Worm (Caenorhabditis elegans) whole organism, dauer: ENCODE measurements around the gene fbxa-27.

Experiments
- unc-62 ChIP-seq: sonication (generic microtip); optimal IDR thresholded peaks from 2 replicates; lab custom pipeline; 2017; ENCODE audit warnings: missing biosample characterization, missing genetic modification reagents, missing genetic modification characterization

Gene fbxa-27

ce11 chrIII:1383483-1383882 is 40.7 kb downstream of the fbxa-27 start:
- TF ChIP-seq unc-62 (GFP tag; lab: Kevin White, UChicago) = no peak

DNA sequence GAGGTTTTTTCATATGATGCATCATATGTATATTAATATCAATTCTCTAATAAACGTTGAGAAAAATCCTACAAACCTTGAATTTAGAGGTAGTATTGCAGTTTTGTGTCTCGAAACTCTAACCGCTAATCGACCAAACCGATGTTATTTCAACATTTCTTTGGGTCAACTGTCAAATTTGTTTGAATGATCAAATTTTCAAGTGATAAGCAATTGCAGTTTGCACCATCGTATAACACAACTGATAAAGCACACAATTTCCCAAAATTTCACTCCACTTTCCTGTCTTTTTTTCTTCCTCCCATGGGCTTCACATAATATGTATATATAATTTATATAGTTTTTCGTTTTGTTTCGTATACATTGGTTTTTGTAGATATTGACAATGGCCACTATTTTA is 41.3 kb downstream of the fbxa-27 start, which contains the start of the genes fbxa-138 and Y82E9BR.5:
fbxa-138 (minus strand) TSS at position 161 of the 400 bp plus-strand sequence.
Y82E9BR.5 (plus strand) TSS at position 279 of the 400 bp plus-strand sequence.
- TF ChIP-seq unc-62 (GFP tag; lab: Kevin White, UChicago) = no peak

DNA sequence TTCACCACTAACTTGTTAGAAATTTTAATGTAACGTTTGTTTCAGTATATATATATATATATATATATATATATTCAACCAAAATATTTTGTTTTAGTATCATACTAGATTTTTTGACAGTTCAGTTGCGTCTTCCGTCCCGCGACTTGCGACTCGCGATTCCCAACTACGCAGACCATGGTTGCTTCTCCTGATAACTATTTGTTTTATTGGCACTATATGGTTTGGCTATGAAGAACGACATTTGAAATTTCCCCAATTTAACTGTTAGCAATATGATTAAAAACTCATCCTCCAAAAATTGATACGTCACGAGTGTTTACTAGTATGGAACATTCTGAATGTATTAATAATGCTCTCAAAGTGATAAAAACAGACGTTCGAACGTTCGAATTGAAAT is 41.9 kb downstream of the fbxa-27 start:
- no peak for TF ChIP-seq unc-62 (GFP tag; lab: Kevin White, UChicago)

DNA sequence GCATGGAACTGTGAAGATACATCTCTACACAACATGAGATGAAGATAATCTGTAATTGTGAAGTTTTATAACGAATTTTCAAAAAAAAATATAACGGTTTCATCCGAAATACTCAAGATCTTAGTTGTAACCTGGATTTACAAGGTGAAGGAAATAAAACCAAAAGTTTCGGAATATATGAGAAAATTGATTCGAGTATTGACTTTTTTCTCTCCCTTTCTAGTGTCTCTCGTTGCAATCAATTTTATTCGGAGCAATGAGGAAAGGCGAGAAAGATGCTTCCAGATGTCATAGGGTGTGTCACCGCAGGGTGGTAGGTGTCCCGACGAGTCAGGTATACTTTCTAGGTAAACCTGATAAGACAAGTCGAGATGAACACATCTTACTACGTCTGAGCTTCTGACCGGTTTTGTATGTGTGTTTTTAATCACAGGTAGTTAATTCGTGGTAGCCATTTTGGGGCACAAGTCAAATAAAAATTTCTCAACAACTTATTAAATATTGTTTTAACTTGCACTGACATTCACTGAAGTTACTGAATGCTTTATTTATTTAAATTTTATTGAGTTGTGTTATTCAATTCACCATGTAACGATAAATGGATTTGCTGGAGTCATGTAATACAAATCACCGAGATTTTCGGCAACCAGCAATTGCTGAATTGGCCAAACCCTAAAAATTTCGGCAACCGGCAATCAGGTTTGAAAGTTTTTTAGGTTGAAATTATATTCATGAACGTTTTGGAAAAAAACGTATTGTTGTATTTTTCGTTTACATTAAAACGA is 45.7 kb downstream of the fbxa-27 start, which contains the start of gene pals-20:
pals-20 (minus strand) TSS at position 51 of the 785 bp plus-strand sequence.
- TF ChIP-seq unc-62 (GFP tag; lab: Kevin White, UChicago) = no peak

DNA sequence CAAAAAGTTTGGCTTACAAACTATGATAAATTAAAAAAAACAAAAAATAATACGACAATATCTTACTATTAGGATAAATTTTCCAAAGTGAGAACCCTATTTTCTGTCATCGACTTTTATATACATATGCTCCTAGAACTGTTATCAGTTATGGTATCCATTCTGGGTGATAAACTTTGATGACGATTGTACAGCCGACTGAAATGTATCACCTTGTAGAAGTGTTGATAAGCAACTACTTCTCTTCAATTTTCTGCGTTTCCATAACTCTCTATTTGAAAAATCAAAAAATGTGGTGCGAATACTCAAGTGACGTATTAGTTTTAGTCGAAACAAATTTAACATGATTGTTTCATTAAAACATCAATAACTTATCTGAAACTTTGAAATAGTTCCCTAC is 47.2 kb downstream of the fbxa-27 start:
- TF ChIP-seq unc-62 (GFP tag; lab: Kevin White, UChicago) = no peak

DNA sequence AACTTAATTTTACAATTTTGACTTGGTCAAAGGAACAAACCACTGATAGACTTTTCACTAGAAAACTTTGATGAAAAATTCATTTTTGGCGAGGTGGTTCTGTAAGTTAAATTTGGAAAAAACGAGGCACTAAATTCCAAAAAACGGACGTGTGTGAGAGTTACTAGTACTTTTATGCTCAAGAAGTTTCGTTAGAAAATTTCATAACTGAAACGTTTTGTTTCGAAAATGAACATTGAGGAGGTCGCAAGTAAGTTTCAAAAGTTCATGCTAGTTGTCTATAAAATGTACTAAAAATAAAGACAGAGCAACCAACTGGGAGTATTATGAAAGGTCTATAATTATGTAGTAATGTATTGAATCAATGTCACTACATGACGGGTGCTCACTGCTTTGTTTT is 49.0 kb downstream of the fbxa-27 start, which contains the start of gene pals-17:
pals-17 (minus strand) TSS at position 101 of the 400 bp plus-strand sequence.
- no peak for TF ChIP-seq unc-62 (GFP tag; lab: Kevin White, UChicago)

DNA sequence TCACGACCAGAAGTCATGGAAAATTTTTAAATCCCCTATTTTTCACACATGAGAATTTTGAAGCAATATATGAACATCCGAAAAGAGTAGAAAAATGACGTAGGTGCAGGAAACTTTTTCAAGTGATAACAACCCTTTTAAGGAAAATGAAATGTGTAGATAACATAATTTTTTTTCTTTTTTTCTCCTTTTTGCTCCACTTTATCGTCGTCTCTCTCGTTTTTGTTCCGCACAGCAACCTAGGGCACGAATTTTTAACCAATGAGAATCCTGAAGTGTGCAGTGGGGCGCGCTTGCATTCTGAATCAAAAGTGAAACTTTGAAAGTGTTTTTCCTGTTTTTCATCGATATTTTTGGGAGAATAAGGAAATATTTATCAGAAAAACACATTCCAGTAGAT is 50.0 kb downstream of the fbxa-27 start:
- TF ChIP-seq unc-62 (GFP tag; lab: Kevin White, UChicago) = no peak
